Worm (Caenorhabditis elegans): Measurements from ENCODE around the gene Y39A1A.22.

Gene Y39A1A.22

ce11 chrIII:10714541-10714940, 7.7 kb upstream of the Y39A1A.22 start:
- no peak for TF ChIP-seq nhr-28 (tag; optimal IDR thresholded peaks at IDR 0.05)
- TF ChIP-seq ama-1 (optimal IDR thresholded peaks at IDR 0.05) = peak; percentile 33

ce11 chrIII:10711192-10711673, 4.4 kb upstream of the Y39A1A.22 start, which contains the start of gene W09D10.5:
Gene W09D10.5, minus strand, starts transcription at chrIII:10711536.
- peak; percentile 29 for TF ChIP-seq pqm-1 (tag; optimal IDR thresholded peaks at IDR 0.05)
- TF ChIP-seq skn-1 (tag; optimal IDR thresholded peaks at IDR 0.05) = no peak
- TF ChIP-seq ztf-4 (tag; optimal IDR thresholded peaks at IDR 0.05) = peak; percentile 43
- TF ChIP-seq lsy-12 (tag; optimal IDR thresholded peaks at IDR 0.05) = peak; percentile 68
- peak; percentile 72 for TF ChIP-seq nhr-23 (tag; optimal IDR thresholded peaks at IDR 0.05)
- TF ChIP-seq ceh-28 (tag; optimal IDR thresholded peaks at IDR 0.05) = peak; percentile 55
- TF ChIP-seq ama-1 (optimal IDR thresholded peaks at IDR 0.05) = peak; percentile 90
- TF ChIP-seq pha-4 (tag; optimal IDR thresholded peaks at IDR 0.05) = peak; percentile 49
- TF ChIP-seq nhr-43 (tag; optimal IDR thresholded peaks at IDR 0.05; ENCODE audit: poor library complexity, severe bottlenecking) = peak; percentile 47
- no peak for TF ChIP-seq aly-2 (tag; optimal IDR thresholded peaks at IDR 0.05)
- TF ChIP-seq ZK546.5 (tag; optimal IDR thresholded peaks at IDR 0.05) = no peak
- TF ChIP-seq elt-2 (tag; optimal IDR thresholded peaks at IDR 0.05) = peak; percentile 47

- TF ChIP-seq nhr-12 (tag; optimal IDR thresholded peaks at IDR 0.05) (no peak), eor-1 (tag; optimal IDR thresholded peaks at IDR 0.05) (no peak), ZK546.5 (tag; optimal IDR thresholded peaks at IDR 0.05) (no peak), nhr-43 (tag; optimal IDR thresholded peaks at IDR 0.05; ENCODE audit: poor library complexity, severe bottlenecking) (no peak)
These were observed 2.8 kb upstream of the Y39A1A.22 start for ce11 chrIII:10709676-10710075.

ce11 chrIII:10708484-10708883, 1.7 kb upstream of the Y39A1A.22 start:
- TF ChIP-seq ztf-4 (tag; optimal IDR thresholded peaks at IDR 0.05) = no peak
- no peak for TF ChIP-seq daf-12 (tag; optimal IDR thresholded peaks at IDR 0.05)
- no peak for TF ChIP-seq nhr-237 (tag; optimal IDR thresholded peaks at IDR 0.05)
- TF ChIP-seq egl-27 (tag; optimal IDR thresholded peaks at IDR 0.05) = no peak
- no peak for TF ChIP-seq lin-15B (tag; optimal IDR thresholded peaks at IDR 0.05)
- no peak for TF ChIP-seq nhr-28 (tag; optimal IDR thresholded peaks at IDR 0.05)
- TF ChIP-seq fos-1 (tag; optimal IDR thresholded peaks at IDR 0.05) = no peak
- TF ChIP-seq zag-1 (tag; optimal IDR thresholded peaks at IDR 0.05) = no peak
- TF ChIP-seq jun-1 (tag; optimal IDR thresholded peaks at IDR 0.05) = no peak
- no peak for TF ChIP-seq ceh-9 (tag; optimal IDR thresholded peaks at IDR 0.05)
- no peak for TF ChIP-seq snpc-4 (tag; optimal IDR thresholded peaks at IDR 0.05)
- TF ChIP-seq lin-39 (tag; optimal IDR thresholded peaks at IDR 0.05) = no peak
- no peak for TF ChIP-seq nhr-25 (tag; optimal IDR thresholded peaks at IDR 0.05)
- no peak for TF ChIP-seq lsy-12 (tag; optimal IDR thresholded peaks at IDR 0.05)
- no peak for TF ChIP-seq skn-1 (tag; optimal IDR thresholded peaks at IDR 0.05)
- no peak for TF ChIP-seq ceh-82 (tag; optimal IDR thresholded peaks at IDR 0.05)
- TF ChIP-seq nhr-67 (tag; optimal IDR thresholded peaks at IDR 0.05) = no peak
- no peak for TF ChIP-seq ama-1 (optimal IDR thresholded peaks at IDR 0.05)
- no peak for TF ChIP-seq egl-5 (tag; optimal IDR thresholded peaks at IDR 0.05)
- no peak for TF ChIP-seq ceh-28 (tag; optimal IDR thresholded peaks at IDR 0.05)

- TF ChIP-seq zag-1 (tag; optimal IDR thresholded peaks at IDR 0.05) (no peak), nhr-237 (tag; optimal IDR thresholded peaks at IDR 0.05) (no peak), fos-1 (tag; optimal IDR thresholded peaks at IDR 0.05) (no peak), ama-1 (optimal IDR thresholded peaks at IDR 0.05) (no peak), nhr-77 (tag; optimal IDR thresholded peaks at IDR 0.05) (no peak), pha-4 (tag; optimal IDR thresholded peaks at IDR 0.05) (no peak), snpc-4 (tag; optimal IDR thresholded peaks at IDR 0.05) (no peak), mml-1 (tag; optimal IDR thresholded peaks at IDR 0.05) (no peak), ztf-4 (tag; optimal IDR thresholded peaks at IDR 0.05) (no peak), lin-39 (tag; optimal IDR thresholded peaks at IDR 0.05) (no peak), nfya-1 (tag; optimal IDR thresholded peaks at IDR 0.05; ENCODE audit: insufficient read depth) (no peak), eor-1 (tag; optimal IDR thresholded peaks at IDR 0.05) (no peak), nhr-25 (tag; optimal IDR thresholded peaks at IDR 0.05) (no peak), elt-3 (tag; optimal IDR thresholded peaks at IDR 0.05) (no peak), nhr-12 (tag; optimal IDR thresholded peaks at IDR 0.05) (no peak), unc-62 (GFP tag; optimal IDR thresholded peaks at IDR 0.05) (no peak), unc-39 (tag; optimal IDR thresholded peaks at IDR 0.05) (no peak)
These were observed 633 bp upstream of the Y39A1A.22 start, which contains the start of gene mrpl-12 for ce11 chrIII:10707461-10707860. Gene mrpl-12, plus strand, starts transcription at chrIII:10707761.
